Worm (Caenorhabditis elegans) whole organism, late embryonic: ENCODE measurements around the gene srt-31.

ENCODE experiments used
- C38D4.7 ChIP-seq: fragments of 200-800 bp; sonication (Bioruptor generic); optimal IDR thresholded peaks from 2 replicates; lab custom pipeline; 2018; ENCODE audit warnings: mild to moderate bottlenecking, missing genetic modification characterization, moderate library complexity, missing compliant biosample characterization
- F13H6.1 ChIP-seq: sonication (generic microtip); optimal IDR thresholded peaks from 2 replicates; lab custom pipeline; 2016; ENCODE audit warnings: missing genetic modification characterization, missing compliant biosample characterization
- K09A11.1 ChIP-seq: sonication (generic microtip); optimal IDR thresholded peaks from 2 replicates; lab custom pipeline; 2017; ENCODE audit warnings: antibody characterized with exemption, mild to moderate bottlenecking, missing genetic modification characterization, missing compliant biosample characterization; ENCODE audit not compliant: insufficient read depth
- Y22D7AL.16 ChIP-seq: sonication (generic microtip); optimal IDR thresholded peaks from 2 replicates; lab custom pipeline; 2016; ENCODE audit warnings: missing genetic modification characterization, missing compliant biosample characterization
- ahr-1 ChIP-seq: sonication (generic microtip); optimal IDR thresholded peaks from 2 replicates; lab custom pipeline; 2016; ENCODE audit warnings: missing genetic modification characterization, missing compliant biosample characterization
- ceh-18 ChIP-seq: sonication (generic microtip); optimal IDR thresholded peaks from 2 replicates; lab custom pipeline; 2016; ENCODE audit warnings: missing genetic modification characterization, missing compliant biosample characterization
- ceh-22 ChIP-seq: sonication (generic microtip); optimal IDR thresholded peaks from 2 replicates; lab custom pipeline; 2017; ENCODE audit warnings: missing biosample characterization, missing genetic modification characterization
- ceh-30 ChIP-seq: fragments of 150-350 bp; optimal IDR thresholded peaks from 2 replicates; lab custom pipeline; 2014; ENCODE audit warnings: missing biosample characterization, missing genetic modification characterization
- ceh-31 ChIP-seq: sonication (generic microtip); optimal IDR thresholded peaks from 2 replicates; lab custom pipeline; 2016; ENCODE audit warnings: missing genetic modification characterization, missing compliant biosample characterization
- ceh-34 ChIP-seq: sonication (generic microtip); optimal IDR thresholded peaks from 2 replicates; lab custom pipeline; 2016; ENCODE audit warnings: mild to moderate bottlenecking, missing genetic modification characterization, missing compliant biosample characterization
- ceh-9 ChIP-seq: sonication (generic microtip); optimal IDR thresholded peaks from 2 replicates; lab custom pipeline; 2016; ENCODE audit warnings: mild to moderate bottlenecking, missing genetic modification characterization, inconsistent platforms, missing compliant biosample characterization
- dmd-4 ChIP-seq: sonication (generic microtip); optimal IDR thresholded peaks from 2 replicates; lab custom pipeline; 2016; ENCODE audit warnings: borderline replicate concordance, missing genetic modification characterization, missing compliant biosample characterization
- dve-1 ChIP-seq: sonication (generic microtip); optimal IDR thresholded peaks from 2 replicates; lab custom pipeline; 2017; ENCODE audit warnings: antibody characterized with exemption, mild to moderate bottlenecking, missing genetic modification characterization, missing compliant biosample characterization
- elt-2 ChIP-seq: sonication (generic microtip); optimal IDR thresholded peaks from 2 replicates; lab custom pipeline; 2016; ENCODE audit warnings: missing genetic modification reagents, missing genetic modification characterization, missing compliant biosample characterization
- elt-4 ChIP-seq: sonication (generic microtip); optimal IDR thresholded peaks from 2 replicates; lab custom pipeline; 2016; ENCODE audit warnings: missing genetic modification characterization, missing compliant biosample characterization
- ets-4 ChIP-seq: sonication (generic microtip); optimal IDR thresholded peaks from 2 replicates; lab custom pipeline; 2016; ENCODE audit warnings: missing genetic modification characterization, missing compliant biosample characterization
- gmeb-2 ChIP-seq: sonication (generic microtip); optimal IDR thresholded peaks from 2 replicates; lab custom pipeline; 2016; ENCODE audit warnings: missing genetic modification characterization, inconsistent platforms, missing compliant biosample characterization
- hlh-13 ChIP-seq: fragments of 200-800 bp; sonication (Bioruptor generic); optimal IDR thresholded peaks from 2 replicates; lab custom pipeline; 2018; ENCODE audit warnings: mild to moderate bottlenecking, missing genetic modification characterization, missing compliant biosample characterization
- hlh-30 ChIP-seq: sonication (generic microtip); optimal IDR thresholded peaks from 2 replicates; lab custom pipeline; 2017; ENCODE audit warnings: antibody characterized with exemption, missing genetic modification characterization, missing compliant biosample characterization; ENCODE audit not compliant: insufficient read depth
- hlh-6 ChIP-seq: sonication (generic microtip); optimal IDR thresholded peaks from 2 replicates; lab custom pipeline; 2016; ENCODE audit warnings: missing genotype, missing genetic modification characterization, missing compliant biosample characterization
- hlh-8 ChIP-seq: sonication (generic microtip); optimal IDR thresholded peaks from 2 replicates; lab custom pipeline; 2016; ENCODE audit warnings: missing genotype, missing genetic modification characterization, missing compliant biosample characterization
- lin-11 ChIP-seq: fragments of 200-800 bp; sonication (Bioruptor generic); optimal IDR thresholded peaks from 2 replicates; lab custom pipeline; 2018; ENCODE audit warnings: mild to moderate bottlenecking, missing genetic modification characterization, missing compliant biosample characterization
- madf-2 ChIP-seq: sonication (generic microtip); optimal IDR thresholded peaks from 2 replicates; lab custom pipeline; 2017; ENCODE audit warnings: missing genetic modification characterization, missing compliant biosample characterization
- nhr-11 ChIP-seq: fragments of 150-350 bp; optimal IDR thresholded peaks from 2 replicates; lab custom pipeline; 2014; ENCODE audit warnings: missing biosample characterization, missing genetic modification characterization
- pag-3 ChIP-seq: sonication (generic microtip); optimal IDR thresholded peaks from 2 replicates; lab custom pipeline; 2016; ENCODE audit warnings: missing compliant biosample characterization, missing genetic modification characterization, borderline replicate concordance
- pax-1 ChIP-seq: fragments of 150-350 bp; optimal IDR thresholded peaks from 2 replicates; lab custom pipeline; 2014; ENCODE audit warnings: missing biosample characterization, missing genetic modification characterization
- pha-2 ChIP-seq: sonication (generic microtip); optimal IDR thresholded peaks from 2 replicates; lab custom pipeline; 2017; ENCODE audit warnings: mild to moderate bottlenecking, missing genetic modification characterization, missing compliant biosample characterization
- pha-4 ChIP-seq: fragments of 150-350 bp; optimal IDR thresholded peaks from 2 replicates; lab custom pipeline; 2018; ENCODE audit warnings: missing biosample characterization, missing genetic modification reagents, missing genetic modification characterization
- ref-2 ChIP-seq: sonication (generic microtip); optimal IDR thresholded peaks from 2 replicates; lab custom pipeline; 2016; ENCODE audit warnings: missing genetic modification characterization, missing compliant biosample characterization
- rnt-1 ChIP-seq: sonication (generic microtip); optimal IDR thresholded peaks from 2 replicates; lab custom pipeline; 2016; ENCODE audit warnings: missing genetic modification characterization, missing compliant biosample characterization
- sdc-2 ChIP-seq: sonication (generic microtip); optimal IDR thresholded peaks from 2 replicates; lab custom pipeline; 2016; ENCODE audit warnings: missing genotype, missing genetic modification characterization, missing compliant biosample characterization
- sox-2 ChIP-seq: fragments of 200-800 bp; sonication (Bioruptor generic); IDR thresholded peaks from 2 replicates; pipeline ENCODE4 v1.3.6; 2022; ENCODE audit warnings: missing genetic modification reagents, missing genetic modification characterization, missing compliant biosample characterization
- unc-55 ChIP-seq: sonication (generic microtip); optimal IDR thresholded peaks from 2 replicates; lab custom pipeline; 2017; ENCODE audit warnings: missing biosample characterization, missing genetic modification reagents, missing genetic modification characterization
- ztf-16 ChIP-seq: sonication (generic microtip); optimal IDR thresholded peaks from 2 replicates; lab custom pipeline; 2017; ENCODE audit warnings: missing genetic modification characterization, missing compliant biosample characterization

srt-31 gene

DNA sequence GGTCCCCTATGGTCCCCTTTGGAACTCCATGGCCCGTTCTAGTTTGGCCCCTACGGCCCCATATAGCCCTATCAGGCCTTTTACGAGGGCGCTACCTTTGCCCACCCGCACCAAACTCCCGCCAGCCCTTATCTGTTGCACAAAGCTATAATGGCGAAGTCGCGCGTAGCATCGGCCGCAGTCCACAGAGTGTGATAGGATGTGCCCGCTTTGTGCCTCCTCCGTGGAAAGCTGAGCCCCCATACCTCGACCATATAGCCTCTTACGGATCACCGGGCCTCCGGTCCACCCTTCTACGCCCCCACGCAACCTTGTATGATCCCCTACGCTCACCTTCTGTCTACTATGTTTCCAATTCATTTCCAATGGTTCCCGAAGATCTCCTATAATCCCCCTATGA, 25.7 kb upstream of the srt-31 start:
- TF ChIP-seq dmd-4 (tag; lab: Kevin White, UChicago) (peak; percentile 6), sdc-2 (peak; percentile 20), madf-2 (tag; lab: Kevin White, UChicago) (no peak), hlh-6 (tag; lab: Kevin White, UChicago) (peak; percentile 18)
- TF ChIP-seq, all 69 proteins: peak for 3

DNA sequence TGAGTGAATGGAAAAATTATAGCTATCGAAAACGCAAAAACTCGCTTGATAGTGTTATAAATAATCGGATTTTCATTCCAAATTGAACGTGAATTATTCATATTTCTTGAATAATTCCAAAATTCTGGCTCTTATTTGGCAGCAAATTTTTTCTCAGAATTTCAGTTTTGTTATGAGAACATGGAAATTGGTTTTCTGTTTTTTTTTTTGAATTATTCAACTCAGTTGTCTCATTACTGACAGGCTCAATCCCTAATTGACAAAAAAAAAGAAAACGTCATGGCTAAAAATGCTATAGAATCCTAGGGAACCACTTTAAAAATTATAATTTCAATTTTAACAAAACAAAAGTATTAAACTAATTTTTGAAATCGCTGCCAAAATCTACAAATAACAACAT, 23.6 kb upstream of the srt-31 start, which contains the start of gene srh-35:
Gene srh-35, minus strand, starts transcription at position 101 of the 400 bp plus-strand sequence.
- TF ChIP-seq ceh-18 (tag; lab: Kevin White, UChicago) (no peak), pag-3 (tag; lab: Kevin White, UChicago) (no peak), dve-1 (tag; lab: Kevin White, UChicago) (no peak), F13H6.1 (tag; lab: Kevin White, UChicago) (no peak), ahr-1 (tag; lab: Kevin White, UChicago) (no peak), ref-2 (tag; lab: Kevin White, UChicago) (no peak), ets-4 (tag; lab: Kevin White, UChicago) (no peak), pha-4 (tag; lab: Kevin White, UChicago) (no peak), hlh-8 (tag; lab: Kevin White, UChicago) (no peak), hlh-6 (tag; lab: Kevin White, UChicago) (no peak), gmeb-2 (no peak), ztf-16 (tag; lab: Kevin White, UChicago) (no peak), elt-2 (tag; lab: Kevin White, UChicago) (no peak), ceh-31 (no peak), ceh-34 (tag; lab: Kevin White, UChicago) (no peak), ceh-30 (tag; lab: Kevin White, UChicago) (no peak), pax-1 (tag; lab: Kevin White, UChicago) (no peak)

DNA sequence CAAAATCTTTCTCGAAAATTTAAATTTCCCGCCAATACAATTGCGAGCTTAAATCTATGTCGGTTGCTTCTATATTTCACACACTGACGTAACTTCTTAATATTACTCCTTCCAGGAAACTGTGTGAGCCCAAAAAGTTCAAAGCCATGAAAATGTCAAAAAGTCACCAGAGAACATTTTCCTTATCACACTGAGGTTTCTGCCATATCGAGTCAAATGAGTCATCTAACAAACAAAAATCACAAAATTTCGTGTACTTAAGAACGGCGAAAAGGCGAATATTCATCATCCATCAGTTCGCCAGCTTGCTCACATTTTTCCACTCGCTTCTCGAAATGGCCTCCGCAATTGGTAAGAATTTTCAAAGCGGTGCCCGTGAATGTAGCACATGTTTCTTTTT, 23.0 kb upstream of the srt-31 start, which contains the start of gene M02H5.8:
Gene M02H5.8, plus strand, starts transcription at position 297 of the 400 bp plus-strand sequence.
- TF ChIP-seq C38D4.7 (GFP tag; lab: Kevin White, UChicago) = no peak
- no peak for TF ChIP-seq F13H6.1 (tag; lab: Kevin White, UChicago)
- TF ChIP-seq madf-2 (tag; lab: Kevin White, UChicago) = no peak
- no peak for TF ChIP-seq lin-11 (tag; lab: Kevin White, UChicago)
- TF ChIP-seq nhr-11 (tag; lab: Kevin White, UChicago) = no peak
- TF ChIP-seq sox-2 (GFP tag; lab: Robert Waterston, UW) = no peak
- no peak for TF ChIP-seq pha-2 (tag; lab: Kevin White, UChicago)
- no peak for TF ChIP-seq ceh-22
- no peak for TF ChIP-seq unc-55 (GFP tag; lab: Kevin White, UChicago)
- no peak for TF ChIP-seq ref-2 (tag; lab: Kevin White, UChicago)

DNA sequence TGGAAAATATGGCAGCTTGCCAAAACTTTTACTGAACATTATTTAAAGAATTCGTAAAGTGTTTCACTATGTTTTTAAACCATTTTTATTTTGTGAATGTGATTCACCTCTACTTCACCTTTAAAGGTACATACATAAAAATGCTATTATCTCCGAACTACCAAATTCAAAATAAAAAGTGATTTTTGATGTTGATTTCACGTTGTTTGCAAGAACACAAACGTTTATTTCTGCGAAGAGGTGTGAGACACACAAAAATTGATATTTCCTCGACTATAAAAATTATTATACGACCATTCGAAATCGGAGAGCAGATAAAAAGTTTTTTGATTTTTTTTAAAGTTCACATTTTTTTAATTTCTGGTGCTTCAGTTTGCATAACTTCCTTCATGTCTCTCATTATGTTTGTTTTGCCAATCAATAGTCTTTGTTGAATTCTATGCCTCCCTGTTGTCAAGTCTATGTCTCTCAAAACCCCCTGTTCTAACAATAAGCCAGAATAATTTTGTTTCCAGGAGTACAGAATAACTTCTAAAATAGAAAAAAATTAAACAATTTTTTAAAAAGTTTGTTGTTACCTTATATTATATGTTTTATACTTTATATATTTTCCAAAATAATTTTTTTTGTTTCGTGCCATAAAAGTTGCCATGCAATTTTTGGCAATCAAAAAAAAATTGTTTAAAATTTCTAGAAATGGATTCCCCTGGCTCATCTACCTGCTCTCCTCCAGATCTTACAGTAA, 21.8 kb upstream of the srt-31 start, which contains the start of gene nhr-123:
Gene nhr-123, plus strand, starts transcription at position 695 of the 745 bp plus-strand sequence.
- TF ChIP-seq hlh-30 (tag; lab: Kevin White, UChicago) (no peak), rnt-1 (no peak), hlh-13 (GFP tag; lab: Kevin White, UChicago) (no peak), K09A11.1 (no peak), ztf-16 (tag; lab: Kevin White, UChicago) (no peak), ceh-9 (tag; lab: Kevin White, UChicago) (no peak), elt-4 (tag; lab: Kevin White, UChicago) (no peak), hlh-8 (tag; lab: Kevin White, UChicago) (no peak), Y22D7AL.16 (tag; lab: Kevin White, UChicago) (no peak), ceh-22 (no peak)
- TF ChIP-seq, all 69 proteins: peak for 0
